Fruit fly (Drosophila melanogaster) whole organism, embryonic: Measurements from ENCODE around the gene Nulp1.

ENCODE experiments used
- CG10366 ChIP-seq: fragments of 200-800 bp; sonication (Bioruptor generic); IDR thresholded peaks from 2 replicates; pipeline ENCODE4 v1.3.6; 2022; ENCODE audit warnings: missing biosample characterization, missing genetic modification characterization
- CG10543 ChIP-seq: fragments of 200-800 bp; sonication (Bioruptor generic); optimal IDR thresholded peaks from 3 replicates; lab custom pipeline; 2017; ENCODE audit warnings: missing biosample characterization, mild to moderate bottlenecking, missing genetic modification characterization, moderate library complexity
- CG10979 ChIP-seq: fragments of 200-800 bp; sonication (Bioruptor generic); optimal IDR thresholded peaks from 2 replicates; lab custom pipeline; 2018; ENCODE audit warnings: missing biosample characterization, mild to moderate bottlenecking, missing genetic modification characterization, moderate library complexity
- CG14050 ChIP-seq: fragments of 200-800 bp; sonication (Bioruptor generic); IDR thresholded peaks from 3 replicates; pipeline ENCODE4 v1.3.6; 2022; ENCODE audit warnings: missing biosample characterization, missing genetic modification characterization
- CG17802 ChIP-seq: fragments of 200-800 bp; sonication (Bioruptor generic); optimal IDR thresholded peaks from 2 replicates; lab custom pipeline; 2018; ENCODE audit warnings: missing biosample characterization, mild to moderate bottlenecking, missing genetic modification characterization, moderate library complexity
- CG1832 ChIP-seq: fragments of 200-800 bp; sonication (Bioruptor generic); optimal IDR thresholded peaks from 2 replicates; lab custom pipeline; 2017; ENCODE audit warnings: missing biosample characterization, mild to moderate bottlenecking, missing genetic modification characterization, inconsistent platforms
- CG34376 ChIP-seq: fragments of 200-800 bp; sonication (Bioruptor generic); optimal IDR thresholded peaks from 2 replicates; lab custom pipeline; 2018; ENCODE audit warnings: missing biosample characterization, mild to moderate bottlenecking, missing genetic modification characterization
- CG3838 ChIP-seq: fragments of 200-800 bp; sonication (Bioruptor generic); optimal IDR thresholded peaks from 3 replicates; lab custom pipeline; 2016; ENCODE audit warnings: missing biosample characterization, missing genetic modification characterization
- CG4360 ChIP-seq: fragments of 200-800 bp; sonication (Bioruptor generic); IDR thresholded peaks from 2 replicates; pipeline ENCODE4 v1.3.6; 2022; ENCODE audit warnings: missing biosample characterization, missing genetic modification characterization
- CG4730 ChIP-seq: fragments of 200-800 bp; sonication (Bioruptor generic); IDR thresholded peaks from 2 replicates; pipeline ENCODE4 v1.3.6; 2022; ENCODE audit warnings: missing biosample characterization, missing genetic modification characterization
- CG6765 ChIP-seq: fragments of 200-800 bp; sonication (Bioruptor generic); optimal IDR thresholded peaks from 3 replicates; lab custom pipeline; 2017; ENCODE audit warnings: missing biosample characterization, mild to moderate bottlenecking, missing genetic modification characterization
- CG8281 ChIP-seq: fragments of 200-800 bp; sonication (Bioruptor generic); optimal IDR thresholded peaks from 2 replicates; lab custom pipeline; 2018; ENCODE audit warnings: missing biosample characterization, mild to moderate bottlenecking, missing genetic modification characterization, moderate library complexity
- CG8359 ChIP-seq: fragments of 200-800 bp; sonication (Bioruptor generic); optimal IDR thresholded peaks from 2 replicates; lab custom pipeline; 2017; ENCODE audit warnings: missing biosample characterization, mild to moderate bottlenecking, missing genetic modification characterization, borderline replicate concordance
- Dfd ChIP-seq, 2 experiments: fragments of >200 bp; optimal IDR thresholded peaks; 2 replicates each; lab custom pipeline; 2017; ENCODE audit warnings: missing biosample characterization in 2 of 2, missing genetic modification characterization in 2 of 2
- Ets97D ChIP-seq: fragments of 200-800 bp; sonication (Bioruptor generic); optimal IDR thresholded peaks from 3 replicates; lab custom pipeline; 2016; ENCODE audit warnings: missing biosample characterization, missing genetic modification characterization
- Fer2 ChIP-seq: fragments of 200-800 bp; sonication (Bioruptor generic); optimal IDR thresholded peaks from 2 replicates; lab custom pipeline; 2018; ENCODE audit warnings: missing biosample characterization, mild to moderate bottlenecking, missing genetic modification characterization, moderate library complexity
- GATAe ChIP-seq: fragments of 200-800 bp; sonication (Bioruptor generic); conservative IDR thresholded peaks from 2 replicates; pipeline ENCODE4 v1.3.6; 2022; ENCODE audit warnings: missing biosample characterization, missing genetic modification characterization
- Gsc ChIP-seq: fragments of 200-800 bp; sonication (Bioruptor generic); IDR thresholded peaks from 2 replicates; pipeline ENCODE4 v1.3.6; 2022; ENCODE audit warnings: missing biosample characterization, missing genetic modification characterization
- Hr78 ChIP-seq, 2 experiments: fragments of 200-800 bp in 1 of 2; fragments of >200 bp in 1 of 2; sonication (Bioruptor generic) in 1 of 2; optimal IDR thresholded peaks; 2 replicates each; lab custom pipeline; 2017 to 2019; ENCODE audit warnings: missing biosample characterization in 2 of 2, missing genetic modification characterization in 2 of 2, mild to moderate bottlenecking in 1 of 2, moderate library complexity in 1 of 2
- Med ChIP-seq: fragments of 200-800 bp; sonication (Bioruptor generic); peaks from one replicate; lab custom pipeline; 2016; ENCODE audit warnings: missing biosample characterization, missing genetic modification characterization, mild to moderate bottlenecking, inconsistent platforms, moderate library complexity
- NC2α ChIP-seq: fragments of 200-800 bp; sonication (Bioruptor generic); optimal IDR thresholded peaks from 2 replicates; lab custom pipeline; 2016; ENCODE audit warnings: missing biosample characterization, missing genetic modification characterization
- NK7.1 ChIP-seq: fragments of 200-800 bp; sonication (Bioruptor generic); optimal IDR thresholded peaks from 3 replicates; lab custom pipeline; 2016; ENCODE audit warnings: missing biosample characterization, missing genetic modification characterization
- Nf-YB ChIP-seq: fragments of 200-800 bp; sonication (Bioruptor generic); optimal IDR thresholded peaks from 3 replicates; lab custom pipeline; 2019; ENCODE audit warnings: missing biosample characterization, mild to moderate bottlenecking, missing genetic modification characterization, moderate library complexity
- Pdp1 ChIP-seq, 2 experiments: fragments of 200-800 bp; sonication (Bioruptor generic); optimal IDR thresholded peaks; 3 replicates each; lab custom pipeline; 2016; ENCODE audit warnings: missing biosample characterization in 2 of 2, missing genetic modification characterization in 2 of 2, mild to moderate bottlenecking in 1 of 2, moderate library complexity in 1 of 2
- Ptx1 ChIP-seq: fragments of 200-800 bp; sonication (Bioruptor generic); IDR thresholded peaks from 2 replicates; pipeline ENCODE4 v1.3.6; 2022; ENCODE audit warnings: missing biosample characterization, missing genetic modification characterization
- Rfx ChIP-seq: fragments of 200-800 bp; sonication (Bioruptor generic); IDR thresholded peaks from 2 replicates; pipeline ENCODE4 v1.3.6; 2022; ENCODE audit warnings: missing biosample characterization, missing genetic modification characterization
- Sin3A ChIP-seq: fragments of >200 bp; optimal IDR thresholded peaks from 2 replicates; lab custom pipeline; 2018
- Sox102F ChIP-seq: fragments of 200-800 bp; sonication (Bioruptor generic); optimal IDR thresholded peaks from 2 replicates; lab custom pipeline; 2018; ENCODE audit warnings: missing biosample characterization, mild to moderate bottlenecking, missing genetic modification characterization, moderate library complexity
- Vsx1 ChIP-seq: fragments of 200-800 bp; sonication (Bioruptor generic); optimal IDR thresholded peaks from 2 replicates; lab custom pipeline; 2017; ENCODE audit warnings: missing biosample characterization, mild to moderate bottlenecking, missing genetic modification characterization, missing genetic modification reagents
- YL-1 ChIP-seq: fragments of 200-800 bp; sonication (Bioruptor generic); optimal IDR thresholded peaks from 3 replicates; lab custom pipeline; 2017; ENCODE audit warnings: missing biosample characterization, mild to moderate bottlenecking, missing genetic modification characterization
- ara ChIP-seq: fragments of 200-800 bp; sonication (Bioruptor generic); IDR thresholded peaks from 2 replicates; pipeline ENCODE4 v1.3.6; 2022; ENCODE audit warnings: missing biosample characterization, missing genetic modification characterization
- bigmax ChIP-seq: fragments of 200-800 bp; sonication (Bioruptor generic); optimal IDR thresholded peaks from 2 replicates; lab custom pipeline; 2018; ENCODE audit warnings: missing biosample characterization, mild to moderate bottlenecking, missing genetic modification characterization
- crol ChIP-seq: fragments of 200-800 bp; sonication (Bioruptor generic); IDR thresholded peaks from 2 replicates; pipeline ENCODE4 v1.3.6; 2022; ENCODE audit warnings: missing biosample characterization, missing genetic modification characterization
- cwo ChIP-seq: fragments of 200-800 bp; sonication (Bioruptor generic); optimal IDR thresholded peaks from 3 replicates; lab custom pipeline; 2017; ENCODE audit warnings: missing biosample characterization, missing genetic modification characterization, mild to moderate bottlenecking, moderate library complexity, missing genetic modification reagents
- exex ChIP-seq: fragments of 200-800 bp; sonication (Bioruptor generic); optimal IDR thresholded peaks from 4 replicates; lab custom pipeline; 2018; ENCODE audit warnings: missing biosample characterization, mild to moderate bottlenecking, missing genetic modification characterization, moderate library complexity
- fru ChIP-seq: fragments of >200 bp; optimal IDR thresholded peaks from 2 replicates; lab custom pipeline; 2017
- grn ChIP-seq: fragments of 200-800 bp; sonication (Bioruptor generic); optimal IDR thresholded peaks from 3 replicates; lab custom pipeline; 2017; ENCODE audit warnings: missing biosample characterization, missing genetic modification characterization
- jing ChIP-seq: fragments of 200-800 bp; sonication (Bioruptor generic); optimal IDR thresholded peaks from 2 replicates; lab custom pipeline; 2018; ENCODE audit warnings: missing biosample characterization, mild to moderate bottlenecking, missing genetic modification characterization
- lab ChIP-seq: fragments of 200-800 bp; sonication (Bioruptor generic); optimal IDR thresholded peaks from 3 replicates; lab custom pipeline; 2017; ENCODE audit warnings: missing biosample characterization, missing genetic modification characterization, mild to moderate bottlenecking, moderate library complexity, missing genetic modification reagents
- mirr ChIP-seq: fragments of 200-800 bp; sonication (Bioruptor generic); optimal IDR thresholded peaks from 3 replicates; lab custom pipeline; 2018; ENCODE audit warnings: missing biosample characterization, mild to moderate bottlenecking, missing genetic modification characterization
- onecut ChIP-seq: fragments of 200-800 bp; sonication (Bioruptor generic); IDR thresholded peaks from 2 replicates; pipeline ENCODE4 v1.3.6; 2022; ENCODE audit warnings: missing biosample characterization, missing genetic modification characterization
- pros ChIP-seq: fragments of 200-800 bp; sonication (Bioruptor generic); optimal IDR thresholded peaks from 3 replicates; lab custom pipeline; 2019; ENCODE audit warnings: missing biosample characterization, mild to moderate bottlenecking, missing genetic modification characterization, moderate library complexity
- sd ChIP-seq: fragments of 200-800 bp; sonication (Bioruptor generic); optimal IDR thresholded peaks from 3 replicates; lab custom pipeline; 2018; ENCODE audit warnings: missing biosample characterization, mild to moderate bottlenecking, missing genetic modification characterization, moderate library complexity
- sqz ChIP-seq: fragments of 200-800 bp; sonication (Bioruptor generic); optimal IDR thresholded peaks from 3 replicates; lab custom pipeline; 2018; ENCODE audit warnings: missing biosample characterization, mild to moderate bottlenecking, missing genetic modification characterization
- sr ChIP-seq: fragments of 200-800 bp; sonication (Bioruptor generic); IDR thresholded peaks from 3 replicates; pipeline ENCODE4 v1.3.6; 2022; ENCODE audit warnings: missing biosample characterization, missing genetic modification characterization
- stwl ChIP-seq: fragments of 200-800 bp; sonication (Bioruptor generic); optimal IDR thresholded peaks from 3 replicates; lab custom pipeline; 2018; ENCODE audit warnings: missing biosample characterization, mild to moderate bottlenecking, missing genetic modification characterization, moderate library complexity
- sug ChIP-seq: fragments of 200-800 bp; optimal IDR thresholded peaks from 2 replicates; lab custom pipeline; 2019; ENCODE audit warnings: missing biosample characterization, mild to moderate bottlenecking, missing genetic modification characterization, moderate library complexity
- tap ChIP-seq: fragments of 200-800 bp; optimal IDR thresholded peaks from 3 replicates; lab custom pipeline; 2019; ENCODE audit warnings: missing biosample characterization, mild to moderate bottlenecking, missing genetic modification characterization, moderate library complexity
- tgo ChIP-seq: fragments of 200-800 bp; sonication (Bioruptor generic); IDR thresholded peaks from 3 replicates; pipeline ENCODE4 v1.3.6; 2022; ENCODE audit warnings: missing biosample characterization, missing genetic modification characterization
- usp ChIP-seq: fragments of >200 bp; optimal IDR thresholded peaks from 2 replicates; lab custom pipeline; 2017; ENCODE audit warnings: missing biosample characterization, missing genetic modification characterization

Gene Nulp1

dm6 chr3L:8096106-8096558 lies 14.0 kb upstream of the Nulp1 start (continued):
- peak; percentile 55 for TF ChIP-seq CG17802 (tag; lab: Kevin White, UChicago)
- no peak for TF ChIP-seq usp
- TF ChIP-seq CG6765 (GFP tag; lab: Kevin White, UChicago): peak; percentile 95
- no peak for TF ChIP-seq Dfd (GFP tag; optimal IDR thresholded peaks at IDR 0.05; lab: Kevin White, UChicago)
- TF ChIP-seq tap: peak; percentile 89
- peak in 1 of 2 experiments; percentile 61 for TF ChIP-seq Hr78 (GFP tag; optimal IDR thresholded peaks at IDR 0.05; lab: Kevin White, UChicago)
- peak; percentile 86 for TF ChIP-seq Vsx1 (GFP tag; lab: Kevin White, UChicago)
- TF ChIP-seq ara: peak; percentile 69
- peak; percentile 87 for TF ChIP-seq YL-1 (GFP tag; lab: Kevin White, UChicago)
- peak; percentile 55 for TF ChIP-seq sqz
- TF ChIP-seq CG8281 (tag; lab: Kevin White, UChicago): peak; percentile 69
- peak; percentile 94 for TF ChIP-seq CG10366 (GFP tag; lab: Robert Waterston, UW)
- no peak for TF ChIP-seq stwl (tag; lab: Kevin White, UChicago)
- peak; percentile 81 for TF ChIP-seq GATAe (GFP tag; lab: Robert Waterston, UW)
- peak; percentile 96 for TF ChIP-seq sug (tag; lab: Kevin White, UChicago)
- TF ChIP-seq Nf-YB (GFP tag; lab: Kevin White, UChicago): peak; percentile 84
- no peak for TF ChIP-seq fru (lab: Kevin White, UChicago)
- TF ChIP-seq CG1832 (GFP tag; lab: Kevin White, UChicago): no peak
- peak; percentile 67 for TF ChIP-seq CG3838 (GFP tag; lab: Kevin White, UChicago)
- no peak for TF ChIP-seq Sin3A
- TF ChIP-seq Sox102F: peak; percentile 95
- TF ChIP-seq CG14050 (GFP tag; lab: Robert Waterston, UW): peak; percentile 89
- peak; percentile 53 for TF ChIP-seq Ets97D (GFP tag; lab: Kevin White, UChicago)
- peak; percentile 55 for TF ChIP-seq Gsc
- TF ChIP-seq CG4730 (GFP tag; lab: Robert Waterston, UW): peak; percentile 90
- peak; percentile 78 for TF ChIP-seq NK7.1
- no peak for TF ChIP-seq bigmax (GFP tag; lab: Kevin White, UChicago)
- no peak for TF ChIP-seq NC2α (GFP tag; lab: Kevin White, UChicago)
- peak; percentile 77 for TF ChIP-seq onecut (GFP tag; lab: Robert Waterston, UW)
- TF ChIP-seq Ptx1 (GFP tag; lab: Robert Waterston, UW): peak; percentile 96
- TF ChIP-seq CG8359 (GFP tag; lab: Kevin White, UChicago): peak; percentile 63
- TF ChIP-seq, all 482 proteins: peak for 397

DNA sequence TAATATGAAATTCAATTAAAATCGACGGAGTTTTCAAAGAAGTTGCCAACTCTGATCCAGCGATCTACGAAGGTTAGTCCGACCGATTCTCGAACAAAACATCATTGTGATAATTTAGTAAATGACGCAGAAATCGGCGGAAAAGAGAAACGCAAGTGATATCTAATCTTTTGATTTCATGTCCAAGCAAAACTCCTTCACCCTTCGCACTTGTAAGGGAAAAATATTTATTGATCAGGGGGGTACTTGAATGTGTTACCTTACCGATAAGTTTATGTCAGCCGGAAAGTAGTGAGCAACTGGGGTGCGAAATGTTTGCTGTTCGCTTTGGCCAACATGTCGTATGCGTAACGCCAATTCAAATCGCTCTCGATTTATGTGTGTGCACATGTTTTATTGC lies 13.1 kb upstream of the Nulp1 start:
- TF ChIP-seq lab (GFP tag; lab: Kevin White, UChicago): peak; percentile 11
- TF ChIP-seq CG10979 (tag; lab: Kevin White, UChicago): no peak
- no peak for TF ChIP-seq pros (GFP tag; lab: Kevin White, UChicago)
- peak in 1 of 2 experiments; percentile 51 for TF ChIP-seq Pdp1 (GFP tag; optimal IDR thresholded peaks at IDR 0.05; lab: Kevin White, UChicago)
- peak; percentile 65 for TF ChIP-seq sd
- no peak for TF ChIP-seq tgo (GFP tag; lab: Robert Waterston, UW)
- peak; percentile 64 for TF ChIP-seq mirr (GFP tag; lab: Kevin White, UChicago)
- peak; percentile 28; the same call in 1 of the 2 replicates for TF ChIP-seq GATAe (GFP tag; lab: Robert Waterston, UW)
- peak; percentile 28 for TF ChIP-seq grn (GFP tag; lab: Kevin White, UChicago)
- peak; percentile 74 for TF ChIP-seq exex (tag; lab: Kevin White, UChicago)
- no peak for TF ChIP-seq CG4360 (GFP tag; lab: Robert Waterston, UW)
- peak; percentile 28; the same call in 1 of the 2 replicates for TF ChIP-seq crol (GFP tag; lab: Robert Waterston, UW)
- TF ChIP-seq CG10543 (GFP tag; lab: Kevin White, UChicago): no peak
- no peak for TF ChIP-seq Fer2
- TF ChIP-seq Rfx (GFP tag; lab: Robert Waterston, UW): 0 out of 2 replicates have a peak, but pooled peaks have one; percentile 17
- TF ChIP-seq sug (tag; lab: Kevin White, UChicago): peak; percentile 91
- peak; percentile 33 for TF ChIP-seq Med (GFP tag; lab: Kevin White, UChicago)
- TF ChIP-seq jing (GFP tag; lab: Kevin White, UChicago): no peak
- peak; percentile 2 for TF ChIP-seq cwo
- TF ChIP-seq sr (GFP tag; lab: Robert Waterston, UW): 0 out of 3 replicates have a peak, but pooled peaks have one; percentile 19
- peak; percentile 86 for TF ChIP-seq CG34376 (GFP tag; lab: Kevin White, UChicago)
